Worm (Caenorhabditis elegans): ENCODE measurements around the gene idpp-11.

The idpp-11 gene

DNA sequence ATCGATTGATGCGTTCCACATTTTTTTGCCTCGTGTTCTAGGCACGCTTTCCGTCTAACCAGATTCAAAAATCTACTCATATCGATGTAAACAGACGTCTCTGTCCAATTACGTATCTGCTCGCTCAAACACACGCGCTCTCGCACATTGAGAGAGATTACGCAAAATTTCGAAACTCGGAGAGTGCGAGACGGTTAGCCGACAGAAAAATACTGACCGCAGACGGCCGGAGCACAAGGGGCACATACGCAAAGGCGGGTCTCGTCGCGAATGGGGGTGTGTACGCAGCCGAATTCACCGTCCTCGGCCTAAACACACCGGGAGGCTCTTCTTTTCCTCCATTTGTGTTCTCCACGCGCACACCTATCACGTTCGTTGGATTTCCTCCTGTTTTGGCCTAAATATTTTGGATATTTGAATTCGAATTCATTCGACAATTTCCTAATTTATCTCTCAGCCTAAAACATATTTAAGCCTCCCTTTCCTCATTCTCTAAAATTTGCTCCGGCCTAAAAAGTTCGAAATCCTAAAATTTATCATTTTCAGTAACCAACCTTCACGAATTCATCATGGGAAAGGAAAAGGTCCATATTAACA is 19.1 kb upstream of the idpp-11 start, which contains the start of gene eef-1A.2 (continued):
- TF ChIP-seq nhr-21 (tag; optimal IDR thresholded peaks at IDR 0.05), result peak; percentile 96
- TF ChIP-seq lin-39 (tag; optimal IDR thresholded peaks at IDR 0.05), result no peak
- TF ChIP-seq Y55F3AM.14 (GFP tag; optimal IDR thresholded peaks at IDR 0.05), result peak; percentile 90
- peak; percentile 96 for TF ChIP-seq zag-1 (tag; optimal IDR thresholded peaks at IDR 0.05)
- TF ChIP-seq gmeb-1 (tag; optimal IDR thresholded peaks at IDR 0.05), result peak; percentile 78
- peak; percentile 96 for TF ChIP-seq egl-27 (tag; optimal IDR thresholded peaks at IDR 0.05)
- TF ChIP-seq C34F6.9 (tag; optimal IDR thresholded peaks at IDR 0.05), result peak; percentile 100
- peak; percentile 95 for TF ChIP-seq F13H6.1 (tag; optimal IDR thresholded peaks at IDR 0.05)
- TF ChIP-seq sem-4 (tag; optimal IDR thresholded peaks at IDR 0.05), result peak; percentile 90
- no peak for TF ChIP-seq nhr-12 (tag; optimal IDR thresholded peaks at IDR 0.05)
- TF ChIP-seq nhr-129 (tag; optimal IDR thresholded peaks at IDR 0.05), result peak; percentile 100
- TF ChIP-seq dmd-4 (tag; optimal IDR thresholded peaks at IDR 0.05), result no peak
- TF ChIP-seq ceh-82 (tag; optimal IDR thresholded peaks at IDR 0.05), result peak; percentile 88
- TF ChIP-seq nhr-77 (tag; optimal IDR thresholded peaks at IDR 0.05), result peak; percentile 34
- TF ChIP-seq nhr-10 (tag; optimal IDR thresholded peaks at IDR 0.05), result peak; percentile 66
- TF ChIP-seq mbf-1 (tag; optimal IDR thresholded peaks at IDR 0.05), result no peak
- peak; percentile 44 for TF ChIP-seq ZK546.5 (tag; optimal IDR thresholded peaks at IDR 0.05)
- TF ChIP-seq ztf-11 (tag; optimal IDR thresholded peaks at IDR 0.05), result no peak
- TF ChIP-seq fos-1 (tag; optimal IDR thresholded peaks at IDR 0.05), result peak; percentile 81

DNA sequence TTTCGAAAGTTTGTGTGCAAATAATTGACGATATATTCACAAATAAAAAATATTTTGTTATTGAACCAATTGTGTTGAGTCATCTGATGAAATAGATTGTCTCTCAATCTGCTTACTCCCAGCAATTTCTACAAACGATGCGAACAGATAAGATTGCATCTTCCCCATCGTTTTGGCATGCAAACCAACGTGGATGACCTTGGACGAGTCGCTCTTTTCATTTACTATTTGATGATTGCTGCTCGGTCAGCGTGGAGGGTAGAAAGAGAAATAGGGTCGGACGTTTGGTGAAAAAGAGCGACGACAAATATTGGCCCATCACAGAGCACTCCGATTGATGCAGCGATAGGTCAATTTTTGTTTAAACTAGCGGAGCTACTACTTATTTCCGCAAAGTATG is 16.6 kb upstream of the idpp-11 start:
- TF ChIP-seq gmeb-1 (tag; optimal IDR thresholded peaks at IDR 0.05) (peak; percentile 11), ztf-11 (tag; optimal IDR thresholded peaks at IDR 0.05) (no peak), ztf-1 (GFP tag; conservative IDR thresholded peaks at IDR 0.05) (no peak), nhr-129 (tag; optimal IDR thresholded peaks at IDR 0.05) (peak; percentile 99), mbf-1 (tag; optimal IDR thresholded peaks at IDR 0.05) (no peak), sma-3 (GFP tag; optimal IDR thresholded peaks at IDR 0.05) (peak; percentile 44), nhr-21 (tag; optimal IDR thresholded peaks at IDR 0.05) (peak; percentile 79), mdl-1 (tag; optimal IDR thresholded peaks at IDR 0.05) (peak in 1 of 2 experiments; percentile 26), sem-4 (tag; optimal IDR thresholded peaks at IDR 0.05) (peak; percentile 9), Y55F3AM.14 (GFP tag; optimal IDR thresholded peaks at IDR 0.05) (no peak), nhr-23 (tag; optimal IDR thresholded peaks at IDR 0.05) (peak; percentile 51), nhr-6 (tag; optimal IDR thresholded peaks at IDR 0.05) (peak; percentile 52), aly-2 (tag; optimal IDR thresholded peaks at IDR 0.05) (no peak), lsy-2 (tag; optimal IDR thresholded peaks at IDR 0.05) (peak in 1 of 2 experiments; percentile 56), nhr-11 (tag; optimal IDR thresholded peaks at IDR 0.05) (no peak), sma-9 (GFP tag; optimal IDR thresholded peaks at IDR 0.05) (peak; percentile 88), sma-9 (tag; optimal IDR thresholded peaks at IDR 0.05) (no peak), lin-11 (tag; optimal IDR thresholded peaks at IDR 0.05) (peak; percentile 8), elt-3 (tag; optimal IDR thresholded peaks at IDR 0.05) (no peak), C34F6.9 (tag; optimal IDR thresholded peaks at IDR 0.05) (peak; percentile 53), ceh-16 (tag; optimal IDR thresholded peaks at IDR 0.05) (peak; percentile 88), snpc-4 (tag; optimal IDR thresholded peaks at IDR 0.05) (no peak), nhr-237 (tag; optimal IDR thresholded peaks at IDR 0.05) (no peak), ZK546.5 (tag; optimal IDR thresholded peaks at IDR 0.05) (no peak), blmp-1 (tag; optimal IDR thresholded peaks at IDR 0.05; ENCODE audit: insufficient read depth) (peak; percentile 51), lin-13 (GFP tag; optimal IDR thresholded peaks at IDR 0.05) (peak; percentile 50), ama-1 (optimal IDR thresholded peaks at IDR 0.05) (no peak), nhr-25 (tag; optimal IDR thresholded peaks at IDR 0.05) (peak; percentile 80), skn-1 (tag; optimal IDR thresholded peaks at IDR 0.05) (no peak), fos-1 (tag; optimal IDR thresholded peaks at IDR 0.05) (peak; percentile 86), elt-1 (tag; optimal IDR thresholded peaks at IDR 0.05) (peak; percentile 77), F13H6.1 (tag; optimal IDR thresholded peaks at IDR 0.05) (peak; percentile 39), mab-5 (tag; optimal IDR thresholded peaks at IDR 0.05) (no peak), nhr-12 (tag; optimal IDR thresholded peaks at IDR 0.05) (no peak), peb-1 (tag; optimal IDR thresholded peaks at IDR 0.05) (no peak), crh-2 (tag; optimal IDR thresholded peaks at IDR 0.05) (peak; percentile 80), egl-27 (tag; optimal IDR thresholded peaks at IDR 0.05) (peak; percentile 55)
